Worm (Caenorhabditis elegans) whole organism, young adult: ENCODE results near the gene T19C4.5.

Experiments used
- atf-7 ChIP-seq: sonication (generic microtip); optimal IDR thresholded peaks from 2 replicates; lab custom pipeline; 2017; ENCODE audit warnings: mild to moderate bottlenecking, missing genetic modification characterization, missing compliant biosample characterization
- ceh-58 ChIP-seq: fragments of 200-800 bp; sonication (Bioruptor generic); IDR thresholded peaks from 2 replicates; pipeline ENCODE4 v1.3.6; 2022; ENCODE audit warnings: missing genetic modification characterization, missing compliant biosample characterization
- ets-4 ChIP-seq: fragments of 200-800 bp; sonication (Bioruptor generic); optimal IDR thresholded peaks from 2 replicates; lab custom pipeline; 2018; ENCODE audit warnings: mild to moderate bottlenecking, missing genetic modification characterization, missing compliant biosample characterization
- hmg-1.2 ChIP-seq: fragments of 200-800 bp; sonication (Bioruptor generic); IDR thresholded peaks from 2 replicates; pipeline ENCODE4 v1.3.6; 2022; ENCODE audit warnings: missing genetic modification reagents, missing genetic modification characterization, missing compliant biosample characterization
- nfya-1 ChIP-seq: sonication (generic microtip); optimal IDR thresholded peaks from 2 replicates; lab custom pipeline; 2017; ENCODE audit warnings: antibody characterized with exemption, missing compliant biosample characterization, missing genetic modification characterization, borderline replicate concordance; ENCODE audit not compliant: insufficient read depth
- nfya-2 ChIP-seq: fragments of 200-800 bp; sonication (Bioruptor generic); IDR thresholded peaks from 2 replicates; pipeline ENCODE4 v1.3.6; 2022; ENCODE audit warnings: missing genetic modification reagents, missing genetic modification characterization, missing compliant biosample characterization
- pbrm-1 ChIP-seq: fragments of 200-800 bp; sonication (Bioruptor generic); IDR thresholded peaks from 2 replicates; pipeline ENCODE4 v1.3.6; 2022; ENCODE audit warnings: missing genetic modification reagents, missing genetic modification characterization, missing compliant biosample characterization
- pha-4 ChIP-seq: fragments of 150-350 bp; sonication (generic microtip); optimal IDR thresholded peaks from 2 replicates; lab custom pipeline; 2014; ENCODE audit warnings: missing biosample characterization, missing genetic modification reagents, missing genetic modification characterization
- sdz-38 ChIP-seq: sonication (generic microtip); optimal IDR thresholded peaks from 2 replicates; lab custom pipeline; 2016; ENCODE audit warnings: missing genotype, missing genetic modification characterization, missing compliant biosample characterization
- snpc-4 ChIP-seq, 5 experiments: fragments of 150-350 bp in 1 of 5; sonication (generic microtip) in 4 of 5; optimal IDR thresholded peaks; 2 replicates each; lab custom pipeline; 2014 to 2018; ENCODE audit warnings: missing genetic modification characterization in 5 of 5, missing biosample characterization in 3 of 5, antibody characterized with exemption in 2 of 5, mild to moderate bottlenecking in 2 of 5, missing compliant biosample characterization in 2 of 5, missing genotype in 2 of 5, moderate library complexity in 2 of 5, missing genetic modification reagents in 1 of 5
- ztf-18 ChIP-seq: sonication (generic microtip); optimal IDR thresholded peaks from 2 replicates; lab custom pipeline; 2016; ENCODE audit warnings: missing genotype, mild to moderate bottlenecking, missing genetic modification characterization, missing compliant biosample characterization

DNA sequence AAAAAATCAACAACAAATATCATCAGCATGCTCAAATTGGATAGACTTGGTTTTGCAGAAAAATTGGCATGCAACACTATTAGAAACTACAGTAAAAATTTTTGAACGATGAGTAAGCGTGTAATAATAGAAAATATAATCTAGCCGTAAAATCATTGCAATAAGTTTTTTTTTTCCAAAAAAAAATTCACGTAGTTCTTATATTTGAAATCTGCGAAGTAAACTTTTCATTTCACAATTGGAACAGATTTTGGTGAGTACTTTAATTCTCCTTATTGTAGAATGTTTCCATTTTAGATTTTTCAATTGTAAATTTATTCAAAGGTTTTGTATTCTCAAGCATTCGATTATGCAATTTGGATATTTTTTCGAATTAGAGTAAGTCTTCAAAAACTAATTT lies 28.3 kb downstream of the T19C4.5 start, which contains the start of gene K10D6.3:
- TF ChIP-seq ceh-58 (no peak), nfya-1 (tag; lab: Kevin White, UChicago) (no peak), nfya-2 (no peak), pha-4 (tag; lab: Kevin White, UChicago) (no peak), pbrm-1 (no peak), atf-7 (tag; lab: Kevin White, UChicago) (no peak), sdz-38 (tag; lab: Kevin White, UChicago) (no peak), ets-4 (no peak), hmg-1.2 (GFP tag; lab: Robert Waterston, UW) (no peak), snpc-4 (GFP tag; optimal IDR thresholded peaks at IDR 0.05; lab: Kevin White, UChicago) (no peak), snpc-4 (tag; optimal IDR thresholded peaks at IDR 0.05; lab: Kevin White, UChicago) (no peak), ztf-18 (tag; lab: Kevin White, UChicago) (no peak)
